Fruit fly (Drosophila melanogaster) whole organism, embryonic: ENCODE measurements around the gene CG31778.

ENCODE experiments used
- Atf6 ChIP-seq: fragments of 200-800 bp; sonication (Bioruptor generic); IDR thresholded peaks from 2 replicates; pipeline ENCODE4 v1.3.6; 2022; ENCODE audit warnings: missing biosample characterization, missing genetic modification characterization
- CG10979 ChIP-seq: fragments of 200-800 bp; sonication (Bioruptor generic); optimal IDR thresholded peaks from 2 replicates; lab custom pipeline; 2018; ENCODE audit warnings: missing biosample characterization, mild to moderate bottlenecking, missing genetic modification characterization, moderate library complexity
- CG11456 ChIP-seq: fragments of 200-800 bp; sonication (Bioruptor generic); IDR thresholded peaks from 3 replicates; pipeline ENCODE4 v1.3.6; 2022; ENCODE audit warnings: missing biosample characterization, missing genetic modification characterization
- CG13296 ChIP-seq: fragments of 200-800 bp; sonication (Bioruptor generic); optimal IDR thresholded peaks from 3 replicates; lab custom pipeline; 2018; ENCODE audit warnings: missing biosample characterization, mild to moderate bottlenecking, missing genetic modification characterization
- CG13424 ChIP-seq: fragments of 200-800 bp; sonication (Bioruptor generic); optimal IDR thresholded peaks from 2 replicates; lab custom pipeline; 2019; ENCODE audit warnings: missing biosample characterization, mild to moderate bottlenecking, missing genetic modification characterization, moderate library complexity
- CG14441 ChIP-seq: fragments of 200-800 bp; sonication (Bioruptor generic); IDR thresholded peaks from 2 replicates; pipeline ENCODE4 v1.3.6; 2022; ENCODE audit warnings: missing biosample characterization, missing genetic modification characterization
- CG15514 ChIP-seq: fragments of 200-800 bp; sonication (Bioruptor generic); optimal IDR thresholded peaks from 3 replicates; lab custom pipeline; 2017; ENCODE audit warnings: missing biosample characterization, missing genetic modification characterization, mild to moderate bottlenecking, moderate library complexity, missing genetic modification reagents
- CG15601 ChIP-seq: fragments of 200-800 bp; sonication (Bioruptor generic); optimal IDR thresholded peaks from 3 replicates; lab custom pipeline; 2019; ENCODE audit warnings: missing biosample characterization, mild to moderate bottlenecking, missing genetic modification characterization, moderate library complexity
- CG1647 ChIP-seq: fragments of 200-800 bp; sonication (Bioruptor generic); optimal IDR thresholded peaks from 3 replicates; lab custom pipeline; 2016; ENCODE audit warnings: missing biosample characterization, missing genetic modification characterization
- CG18262 ChIP-seq: fragments of 200-800 bp; optimal IDR thresholded peaks from 3 replicates; lab custom pipeline; 2019; ENCODE audit warnings: missing biosample characterization, mild to moderate bottlenecking, missing genetic modification characterization, moderate library complexity
- CG18599 ChIP-seq: fragments of 200-800 bp; sonication (Bioruptor generic); optimal IDR thresholded peaks from 3 replicates; lab custom pipeline; 2017; ENCODE audit warnings: missing biosample characterization, missing genetic modification characterization, mild to moderate bottlenecking, moderate library complexity, missing genetic modification reagents
- CG18619 ChIP-seq: fragments of 200-800 bp; sonication (Bioruptor generic); optimal IDR thresholded peaks from 3 replicates; lab custom pipeline; 2017; ENCODE audit warnings: missing biosample characterization, mild to moderate bottlenecking, missing genetic modification characterization
- CG30020 ChIP-seq: fragments of 200-800 bp; optimal IDR thresholded peaks from 2 replicates; lab custom pipeline; 2019; ENCODE audit warnings: missing biosample characterization, mild to moderate bottlenecking, missing genetic modification characterization, moderate library complexity
- CG3281 ChIP-seq: fragments of 200-800 bp; sonication (Bioruptor generic); optimal IDR thresholded peaks from 3 replicates; lab custom pipeline; 2017; ENCODE audit warnings: missing biosample characterization, mild to moderate bottlenecking, missing genetic modification characterization
- CG43689 ChIP-seq: fragments of 200-800 bp; sonication (Bioruptor generic); IDR thresholded peaks from 2 replicates; pipeline ENCODE4 v1.3.6; 2022; ENCODE audit warnings: missing biosample characterization, missing genetic modification characterization
- CG6765 ChIP-seq: fragments of 200-800 bp; sonication (Bioruptor generic); optimal IDR thresholded peaks from 3 replicates; lab custom pipeline; 2017; ENCODE audit warnings: missing biosample characterization, mild to moderate bottlenecking, missing genetic modification characterization
- CG7745 ChIP-seq: fragments of 200-800 bp; sonication (Bioruptor generic); optimal IDR thresholded peaks from 2 replicates; lab custom pipeline; 2018; ENCODE audit warnings: missing biosample characterization, mild to moderate bottlenecking, missing genetic modification characterization, moderate library complexity
- CG8359 ChIP-seq: fragments of 200-800 bp; sonication (Bioruptor generic); optimal IDR thresholded peaks from 2 replicates; lab custom pipeline; 2017; ENCODE audit warnings: missing biosample characterization, mild to moderate bottlenecking, missing genetic modification characterization, borderline replicate concordance
- CG8478 ChIP-seq: fragments of >200 bp; optimal IDR thresholded peaks from 2 replicates; lab custom pipeline; 2018
- CG9727 ChIP-seq: fragments of 200-800 bp; sonication (Bioruptor generic); optimal IDR thresholded peaks from 3 replicates; lab custom pipeline; 2017; ENCODE audit warnings: missing biosample characterization, mild to moderate bottlenecking, missing genetic modification characterization
- CG9797 ChIP-seq: fragments of 200-800 bp; sonication (Bioruptor generic); optimal IDR thresholded peaks from 3 replicates; lab custom pipeline; 2018; ENCODE audit warnings: missing biosample characterization, mild to moderate bottlenecking, missing genetic modification characterization
- CTCF ChIP-seq: fragments of 200-800 bp; sonication (Bioruptor generic); optimal IDR thresholded peaks from 2 replicates; lab custom pipeline; 2017; ENCODE audit warnings: missing biosample characterization, mild to moderate bottlenecking, missing genetic modification characterization, moderate library complexity
- D19B ChIP-seq: fragments of 200-800 bp; sonication (Bioruptor generic); optimal IDR thresholded peaks from 2 replicates; lab custom pipeline; 2017; ENCODE audit warnings: missing biosample characterization, mild to moderate bottlenecking, missing genetic modification characterization
- Dip2 ChIP-seq: fragments of 200-800 bp; sonication (Bioruptor generic); IDR thresholded peaks from 2 replicates; pipeline ENCODE4 v1.3.6; 2022; ENCODE audit warnings: missing biosample characterization, missing genetic modification characterization
- ERR ChIP-seq: fragments of 200-800 bp; sonication (Bioruptor generic); optimal IDR thresholded peaks from 2 replicates; lab custom pipeline; 2016; ENCODE audit warnings: missing biosample characterization, missing genetic modification characterization
- Gsc ChIP-seq: fragments of 200-800 bp; sonication (Bioruptor generic); IDR thresholded peaks from 2 replicates; pipeline ENCODE4 v1.3.6; 2022; ENCODE audit warnings: missing biosample characterization, missing genetic modification characterization
- HHEX ChIP-seq: fragments of 200-800 bp; sonication (Bioruptor generic); optimal IDR thresholded peaks from 3 replicates; lab custom pipeline; 2017; ENCODE audit warnings: missing biosample characterization, mild to moderate bottlenecking, missing genetic modification characterization, missing genetic modification reagents
- Kr ChIP-seq: fragments of 200-800 bp; sonication (Bioruptor generic); optimal IDR thresholded peaks from 2 replicates; lab custom pipeline; 2017; ENCODE audit warnings: missing biosample characterization, mild to moderate bottlenecking, missing genetic modification characterization
- NC2β ChIP-seq: fragments of 200-800 bp; sonication (Bioruptor generic); optimal IDR thresholded peaks from 2 replicates; lab custom pipeline; 2016; ENCODE audit warnings: missing biosample characterization, missing genetic modification characterization
- Nf-YA ChIP-seq: fragments of 200-800 bp; sonication (Bioruptor generic); IDR thresholded peaks from 2 replicates; pipeline ENCODE4 v1.3.6; 2022; ENCODE audit warnings: missing biosample characterization, missing genetic modification characterization
- Oli ChIP-seq: fragments of 200-800 bp; sonication (Bioruptor generic); optimal IDR thresholded peaks from 2 replicates; lab custom pipeline; 2018; ENCODE audit warnings: missing biosample characterization, mild to moderate bottlenecking, missing genetic modification characterization, moderate library complexity
- Rfx ChIP-seq: fragments of 200-800 bp; sonication (Bioruptor generic); IDR thresholded peaks from 2 replicates; pipeline ENCODE4 v1.3.6; 2022; ENCODE audit warnings: missing biosample characterization, missing genetic modification characterization
- Scr ChIP-seq: fragments of 200-800 bp; sonication (Bioruptor generic); IDR thresholded peaks from 2 replicates; pipeline ENCODE4 v1.3.6; 2022; ENCODE audit warnings: missing biosample characterization, missing genetic modification characterization; ENCODE audit not compliant: partially characterized antibody
- Sox102F ChIP-seq: fragments of 200-800 bp; sonication (Bioruptor generic); optimal IDR thresholded peaks from 2 replicates; lab custom pipeline; 2018; ENCODE audit warnings: missing biosample characterization, mild to moderate bottlenecking, missing genetic modification characterization, moderate library complexity
- Sry-δ ChIP-seq: fragments of 200-800 bp; sonication (Bioruptor generic); optimal IDR thresholded peaks from 2 replicates; lab custom pipeline; 2016; ENCODE audit warnings: missing biosample characterization, missing genetic modification characterization
- ase ChIP-seq: fragments of 200-800 bp; sonication (Bioruptor generic); IDR thresholded peaks from 3 replicates; pipeline ENCODE4 v1.3.6; 2022; ENCODE audit warnings: missing biosample characterization, missing genetic modification characterization
- cad ChIP-seq: fragments of >200 bp; optimal IDR thresholded peaks from 2 replicates; lab custom pipeline; 2017; ENCODE audit warnings: missing biosample characterization, missing genetic modification characterization
- cas ChIP-seq: fragments of 200-800 bp; sonication (Bioruptor generic); IDR thresholded peaks from 2 replicates; pipeline ENCODE4 v1.3.6; 2022; ENCODE audit warnings: missing biosample characterization, missing genetic modification characterization
- cwo ChIP-seq: fragments of 200-800 bp; sonication (Bioruptor generic); optimal IDR thresholded peaks from 3 replicates; lab custom pipeline; 2017; ENCODE audit warnings: missing biosample characterization, missing genetic modification characterization, mild to moderate bottlenecking, moderate library complexity, missing genetic modification reagents
- disco-r ChIP-seq: fragments of 200-800 bp; sonication (Bioruptor generic); optimal IDR thresholded peaks from 2 replicates; lab custom pipeline; 2016; ENCODE audit warnings: missing biosample characterization, missing genetic modification characterization
- fd64A ChIP-seq: fragments of 200-800 bp; sonication (Bioruptor generic); optimal IDR thresholded peaks from 3 replicates; lab custom pipeline; 2018; ENCODE audit warnings: missing biosample characterization, mild to moderate bottlenecking, missing genetic modification characterization
- fd96Cb ChIP-seq: fragments of 200-800 bp; sonication (Bioruptor generic); optimal IDR thresholded peaks from 2 replicates; lab custom pipeline; 2018; ENCODE audit warnings: missing biosample characterization, mild to moderate bottlenecking, missing genetic modification characterization, moderate library complexity
- her ChIP-seq: fragments of 200-800 bp; sonication (Bioruptor generic); optimal IDR thresholded peaks from 2 replicates; lab custom pipeline; 2016; ENCODE audit warnings: missing biosample characterization, missing genetic modification characterization
- lab ChIP-seq: fragments of 200-800 bp; sonication (Bioruptor generic); optimal IDR thresholded peaks from 3 replicates; lab custom pipeline; 2017; ENCODE audit warnings: missing biosample characterization, missing genetic modification characterization, mild to moderate bottlenecking, moderate library complexity, missing genetic modification reagents
- mirr ChIP-seq: fragments of 200-800 bp; sonication (Bioruptor generic); optimal IDR thresholded peaks from 3 replicates; lab custom pipeline; 2018; ENCODE audit warnings: missing biosample characterization, mild to moderate bottlenecking, missing genetic modification characterization
- nom ChIP-seq: fragments of 200-800 bp; sonication (Bioruptor generic); optimal IDR thresholded peaks from 2 replicates; lab custom pipeline; 2017; ENCODE audit warnings: missing biosample characterization, missing genetic modification characterization, mild to moderate bottlenecking, moderate library complexity, missing genetic modification reagents
- peb ChIP-seq: fragments of 200-800 bp; sonication (Bioruptor generic); IDR thresholded peaks from 2 replicates; pipeline ENCODE4 v1.3.6; 2022; ENCODE audit warnings: missing biosample characterization, missing genetic modification characterization
- run ChIP-seq: fragments of 200-800 bp; sonication (Bioruptor generic); optimal IDR thresholded peaks from 3 replicates; lab custom pipeline; 2018; ENCODE audit warnings: missing biosample characterization, mild to moderate bottlenecking, missing genetic modification characterization
- trh ChIP-seq: fragments of 200-800 bp; sonication (Bioruptor generic); optimal IDR thresholded peaks from 2 replicates; lab custom pipeline; 2016; ENCODE audit warnings: missing biosample characterization, missing genetic modification characterization
- tup ChIP-seq: fragments of 200-800 bp; sonication (Bioruptor generic); optimal IDR thresholded peaks from 2 replicates; lab custom pipeline; 2016; ENCODE audit warnings: missing biosample characterization, mild to moderate bottlenecking, missing genetic modification characterization, moderate library complexity
- vfl ChIP-seq: fragments of 200-800 bp; sonication (Bioruptor generic); optimal IDR thresholded peaks from 2 replicates; lab custom pipeline; 2016; ENCODE audit warnings: missing biosample characterization, missing genetic modification characterization
- zf30C ChIP-seq: fragments of 200-800 bp; sonication (Bioruptor generic); optimal IDR thresholded peaks from 3 replicates; lab custom pipeline; 2018; ENCODE audit warnings: missing biosample characterization, mild to moderate bottlenecking, missing genetic modification characterization

Gene CG31778

DNA sequence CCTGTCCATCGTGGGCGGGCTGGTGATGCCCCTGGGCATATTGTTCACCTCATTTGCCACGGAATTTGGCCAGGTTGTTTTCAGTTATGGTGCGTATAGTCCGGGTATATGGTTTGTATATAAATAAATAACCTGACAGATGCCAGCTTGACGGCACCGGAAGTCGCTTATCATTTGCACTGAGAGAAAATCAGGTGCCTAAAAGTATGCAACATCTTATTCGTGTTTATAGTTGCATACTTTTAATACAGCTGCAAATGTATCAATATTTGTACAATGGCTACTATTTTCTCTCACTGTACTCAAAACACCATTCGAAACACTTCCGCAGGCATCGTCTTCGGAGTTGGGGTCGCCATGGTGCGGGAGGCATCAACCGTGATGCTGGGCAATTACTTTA is 43.4 kb upstream of the CG31778 start (continued):
- TF ChIP-seq CG13296 (GFP tag; lab: Kevin White, UChicago) (peak; percentile 16), vfl (GFP tag; lab: Kevin White, UChicago) (no peak), NC2β (GFP tag; lab: Kevin White, UChicago) (no peak), peb (no peak), CG30020 (tag; lab: Kevin White, UChicago) (no peak), fd64A (GFP tag; lab: Kevin White, UChicago) (no peak), disco-r (no peak), lab (GFP tag; lab: Kevin White, UChicago) (peak; percentile 63), CG43689 (GFP tag; lab: Robert Waterston, UW) (0 out of 2 replicates have a peak, but pooled peaks have one; percentile 22), her (no peak), Gsc (GFP tag; lab: Robert Waterston, UW) (no peak), CG1647 (GFP tag; lab: Kevin White, UChicago) (no peak), Rfx (peak; percentile 49), CG7745 (tag; lab: Kevin White, UChicago) (no peak), cad (GFP tag; lab: Kevin White, UChicago) (no peak), CG9727 (GFP tag; lab: Kevin White, UChicago) (peak; percentile 29), CG3281 (GFP tag; lab: Kevin White, UChicago) (peak; percentile 22), CG18599 (peak; percentile 66), fd96Cb (no peak), Scr (GFP tag; lab: Robert Waterston, UW) (no peak), nom (GFP tag; lab: Kevin White, UChicago) (no peak), D19B (GFP tag; lab: Kevin White, UChicago) (no peak), run (tag; lab: Kevin White, UChicago) (no peak), HHEX (GFP tag; lab: Kevin White, UChicago) (peak; percentile 28), trh (peak; percentile 2), Sox102F (GFP tag; lab: Kevin White, UChicago) (no peak), CG6765 (GFP tag; lab: Kevin White, UChicago) (no peak), CG18262 (no peak), cwo (GFP tag; lab: Kevin White, UChicago) (no peak), Atf6 (no peak), Dip2 (GFP tag; lab: Robert Waterston, UW) (no peak), CG15514 (GFP tag; lab: Kevin White, UChicago) (peak; percentile 26), Nf-YA (GFP tag; lab: Robert Waterston, UW) (no peak), tup (GFP tag; lab: Kevin White, UChicago) (no peak), CG18619 (GFP tag; lab: Kevin White, UChicago) (peak; percentile 10), ase (no peak), cas (no peak), CG15601 (no peak), CG14441 (no peak), CG10979 (tag; lab: Kevin White, UChicago) (no peak), CG8359 (no peak), Kr (GFP tag; lab: Kevin White, UChicago) (no peak), CTCF (GFP tag; lab: Kevin White, UChicago) (peak; percentile 49), CG11456 (GFP tag; lab: Robert Waterston, UW) (peak; percentile 64; the same call in 2 of the 3 replicates), zf30C (GFP tag; lab: Kevin White, UChicago) (peak; percentile 65), ERR (GFP tag; lab: Kevin White, UChicago) (no peak), Sry-δ (GFP tag; lab: Kevin White, UChicago) (no peak), Oli (no peak), mirr (no peak), CG8478 (lab: Kevin White, UChicago) (peak; percentile 33), CG13424 (tag; lab: Kevin White, UChicago) (peak; percentile 2), CG9797 (GFP tag; lab: Kevin White, UChicago) (no peak)
